Worm (Caenorhabditis elegans): ENCODE data around the gene Y39B6A.27.

The Y39B6A.27 gene

DNA sequence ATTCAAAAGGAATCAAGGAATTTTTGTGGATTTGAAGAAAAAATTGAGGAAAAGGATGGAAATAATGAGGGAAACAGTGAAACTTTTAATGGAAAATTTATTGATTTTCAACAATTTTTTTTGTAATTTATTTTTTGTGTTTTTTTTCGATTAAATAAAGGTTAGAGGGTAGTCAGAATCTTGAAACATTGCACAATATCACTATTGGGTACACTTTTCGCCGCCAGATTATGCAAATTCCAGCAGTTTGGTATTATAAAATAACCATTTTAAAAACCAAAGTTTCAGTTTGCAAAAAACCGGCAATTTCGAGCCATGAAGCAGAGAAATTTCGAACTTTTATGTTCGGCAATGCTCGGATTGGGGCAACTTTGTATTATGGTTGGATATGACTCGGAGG is at the start of gene Y39B6A.27:
Gene Y39B6A.27, plus strand, starts transcription at position 301 of the 400 bp plus-strand sequence.
- TF ChIP-seq ama-1 (optimal IDR thresholded peaks at IDR 0.05) (no peak), eyg-1 (tag; optimal IDR thresholded peaks at IDR 0.05) (no peak), nhr-11 (tag; optimal IDR thresholded peaks at IDR 0.05) (no peak), npax-4 (tag; optimal IDR thresholded peaks at IDR 0.05) (no peak), Y22D7AL.16 (tag; optimal IDR thresholded peaks at IDR 0.05) (no peak), madf-2 (tag; optimal IDR thresholded peaks at IDR 0.05) (no peak), mec-3 (tag; optimal IDR thresholded peaks at IDR 0.05; ENCODE audit: borderline replicate concordance) (no peak), C08G9.2 (tag; optimal IDR thresholded peaks at IDR 0.05) (no peak), sox-4 (tag; optimal IDR thresholded peaks at IDR 0.05) (no peak)

DNA sequence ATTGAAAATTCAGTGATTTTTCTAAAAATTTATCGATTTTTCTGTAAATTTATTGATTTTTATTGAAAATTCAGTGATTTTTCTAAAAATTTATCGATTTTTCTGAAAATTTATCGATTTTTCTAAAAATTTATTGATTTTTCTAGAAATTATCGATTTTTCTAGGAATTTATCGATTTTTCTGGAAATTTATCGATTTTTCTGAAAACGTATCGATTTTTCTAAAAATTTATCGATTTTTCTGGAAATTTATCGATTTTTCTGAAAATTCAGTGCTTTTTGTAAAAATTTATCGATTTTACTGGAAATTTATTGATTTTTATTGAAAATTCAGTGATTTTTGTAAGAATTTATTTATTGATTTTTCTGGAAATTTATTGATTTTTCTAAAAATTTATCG is 46.9 kb upstream of the Y39B6A.27 start:
- TF ChIP-seq ceh-48 (tag; optimal IDR thresholded peaks at IDR 0.05): peak; percentile 68

DNA sequence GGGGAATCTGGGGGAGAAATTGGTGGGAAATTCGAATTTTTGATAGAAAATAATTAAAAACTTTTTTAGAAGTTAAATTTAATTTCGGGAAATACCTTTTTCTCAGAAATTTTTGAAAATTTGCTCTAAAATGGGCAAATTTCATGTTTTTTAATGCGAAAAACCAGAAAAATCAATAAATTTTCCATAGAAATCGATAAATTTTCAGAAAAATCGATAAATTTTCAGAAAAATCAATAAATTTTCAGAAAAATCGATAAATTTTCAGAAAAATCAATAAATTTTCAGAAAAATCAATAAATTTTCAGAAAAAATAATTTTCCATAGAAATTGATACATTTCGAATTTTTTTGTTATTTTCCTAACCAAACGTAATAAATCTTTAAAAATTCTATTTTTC is 45.5 kb upstream of the Y39B6A.27 start:
- TF ChIP-seq che-1 (tag; optimal IDR thresholded peaks at IDR 0.05): no peak
- TF ChIP-seq ceh-48 (tag; optimal IDR thresholded peaks at IDR 0.05): peak; percentile 28

DNA sequence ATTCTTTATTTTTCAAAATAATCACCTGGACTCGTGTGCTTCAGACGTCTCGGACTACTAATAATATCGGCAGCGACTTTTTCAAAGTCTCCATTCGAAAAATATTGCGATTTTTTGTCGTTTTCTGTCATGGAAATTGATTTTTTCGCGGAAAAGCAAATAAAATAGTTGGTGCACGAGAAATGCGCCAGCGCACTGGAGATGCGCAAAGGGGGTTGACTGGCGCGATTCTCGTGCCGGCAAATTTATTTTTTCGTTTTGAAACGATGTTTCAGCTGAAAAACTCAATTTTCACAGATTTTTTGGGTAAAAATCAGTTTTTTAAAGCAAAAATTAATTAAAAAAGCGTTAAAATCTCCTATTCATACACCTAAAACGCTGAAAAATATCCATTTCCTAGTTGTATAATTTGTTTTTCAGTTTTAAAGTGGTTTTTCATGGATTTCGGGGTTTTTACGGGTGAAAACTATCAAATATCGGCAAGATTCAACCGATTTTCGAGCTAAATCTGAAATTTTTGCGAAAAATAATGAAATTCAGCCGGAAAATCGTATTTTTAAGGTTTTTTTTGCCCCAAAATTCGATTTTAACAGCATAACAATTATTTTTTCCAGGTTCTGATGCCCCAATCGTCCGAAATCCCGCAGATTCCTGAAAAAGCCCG is 41.2 kb upstream of the Y39B6A.27 start, which contains the start of the genes reps-1 and Y39B6A.37:
Gene reps-1, minus strand, starts transcription at position 263 of the 664 bp plus-strand sequence.
Gene Y39B6A.37, plus strand, starts transcription at position 614 of the 664 bp plus-strand sequence.
- TF ChIP-seq pros-1 (tag; optimal IDR thresholded peaks at IDR 0.05) (no peak), hlh-30 (tag; optimal IDR thresholded peaks at IDR 0.05; ENCODE audit: insufficient read depth) (no peak), ceh-48 (tag; optimal IDR thresholded peaks at IDR 0.05) (no peak), pag-3 (tag; optimal IDR thresholded peaks at IDR 0.05; ENCODE audit: borderline replicate concordance) (no peak), eyg-1 (tag; optimal IDR thresholded peaks at IDR 0.05) (no peak), T23F11.4 (GFP tag; optimal IDR thresholded peaks at IDR 0.05) (no peak), fax-1 (tag; optimal IDR thresholded peaks at IDR 0.05) (no peak), fkh-6 (tag; optimal IDR thresholded peaks at IDR 0.05) (no peak), F13H6.1 (tag; optimal IDR thresholded peaks at IDR 0.05) (no peak), tbx-2 (tag; optimal IDR thresholded peaks at IDR 0.05) (peak; percentile 14), ceh-24 (tag; optimal IDR thresholded peaks at IDR 0.05) (no peak), ceh-30 (tag; optimal IDR thresholded peaks at IDR 0.05) (peak; percentile 81), pqm-1 (tag; optimal IDR thresholded peaks at IDR 0.05) (no peak), ceh-45 (GFP tag; IDR thresholded peaks at IDR 0.05) (no peak), che-1 (tag; optimal IDR thresholded peaks at IDR 0.05) (no peak), C08G9.2 (tag; optimal IDR thresholded peaks at IDR 0.05) (no peak), ahr-1 (tag; optimal IDR thresholded peaks at IDR 0.05) (no peak), ceh-18 (tag; optimal IDR thresholded peaks at IDR 0.05) (no peak), sox-2 (GFP tag; IDR thresholded peaks at IDR 0.05) (no peak), tbx-7 (tag; optimal IDR thresholded peaks at IDR 0.05) (no peak), K02D7.2 (tag; optimal IDR thresholded peaks at IDR 0.05) (no peak), ceh-22 (tag; optimal IDR thresholded peaks at IDR 0.05) (no peak), unc-55 (GFP tag; optimal IDR thresholded peaks at IDR 0.05) (no peak), nfya-1 (tag; optimal IDR thresholded peaks at IDR 0.05) (peak; percentile 30), unc-86 (tag; optimal IDR thresholded peaks at IDR 0.05) (no peak), ztf-16 (tag; optimal IDR thresholded peaks at IDR 0.05) (no peak), ceh-19 (GFP tag; optimal IDR thresholded peaks at IDR 0.05) (no peak), zip-5 (tag; optimal IDR thresholded peaks at IDR 0.05) (no peak), K09A11.1 (tag; optimal IDR thresholded peaks at IDR 0.05; ENCODE audit: insufficient read depth) (no peak), nhr-232 (tag; optimal IDR thresholded peaks at IDR 0.05) (no peak), hlh-15 (tag; optimal IDR thresholded peaks at IDR 0.05) (no peak), lim-6 (tag; optimal IDR thresholded peaks at IDR 0.05) (no peak), lin-11 (tag; optimal IDR thresholded peaks at IDR 0.05) (no peak), unc-3 (GFP tag; conservative IDR thresholded peaks at IDR 0.05) (no peak), unc-3 (tag; optimal IDR thresholded peaks at IDR 0.05) (no peak), sdc-2 (tag; optimal IDR thresholded peaks at IDR 0.05) (no peak), ets-4 (tag; optimal IDR thresholded peaks at IDR 0.05) (no peak), pat-9 (tag; optimal IDR thresholded peaks at IDR 0.05) (no peak), ceh-31 (tag; optimal IDR thresholded peaks at IDR 0.05) (peak; percentile 27), mec-3 (tag; optimal IDR thresholded peaks at IDR 0.05; ENCODE audit: borderline replicate concordance) (no peak), elt-2 (tag; optimal IDR thresholded peaks at IDR 0.05) (peak; percentile 42)

All from whole organism, late embryonic.